Fruit fly (Drosophila melanogaster) Kc167 (cell line): Measurements from ENCODE around the gene CG4766.

Experiments used
- Myc ChIP-seq: fragments of >200 bp; optimal IDR thresholded peaks from 2 replicates; lab custom pipeline; 2017; ENCODE audit warnings: missing external identifiers
- Sin3A ChIP-seq: fragments of >200 bp; optimal IDR thresholded peaks from 2 replicates; lab custom pipeline; 2018; ENCODE audit warnings: missing external identifiers
- insv ChIP-seq: fragments of >200 bp; optimal IDR thresholded peaks from 3 replicates; lab custom pipeline; 2018; ENCODE audit warnings: missing external identifiers
- psq ChIP-seq: fragments of >200 bp; optimal IDR thresholded peaks from 2 replicates; lab custom pipeline; 2017; ENCODE audit warnings: missing external identifiers
- ttk ChIP-seq: sonication (Bioruptor generic); optimal IDR thresholded peaks from 2 replicates; lab custom pipeline; 2017; ENCODE audit warnings: missing external identifiers

DNA sequence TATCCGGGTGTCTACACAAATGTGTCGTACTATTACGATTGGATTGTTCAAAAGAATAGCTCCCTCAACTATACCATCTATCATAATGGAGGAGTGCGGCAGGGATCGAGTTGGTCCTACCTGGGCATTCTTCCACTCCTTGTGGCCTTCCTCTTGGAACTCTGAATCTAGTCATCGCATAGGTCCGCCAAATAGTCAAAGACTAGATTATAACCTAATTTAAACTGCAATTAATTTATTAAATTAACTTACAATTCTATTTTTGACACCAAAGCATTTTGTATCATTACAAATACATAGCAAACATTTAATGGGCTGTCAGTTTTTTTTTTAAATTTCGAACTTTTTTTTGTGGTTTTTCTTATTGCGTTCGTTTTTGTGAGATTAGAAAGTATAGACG lies 50.6 kb downstream of the CG4766 start, which contains the start of gene CG32755:
- TF ChIP-seq ttk (lab: Kevin White, UChicago) = no peak
- no peak for TF ChIP-seq Sin3A (lab: Kevin White, UChicago)
- TF ChIP-seq Myc (lab: Kevin White, UChicago) = no peak
- TF ChIP-seq psq (lab: Kevin White, UChicago) = no peak
- TF ChIP-seq insv = no peak
